Worm (Caenorhabditis elegans): ENCODE data around the gene T08G3.13.

- TF ChIP-seq unc-62 (GFP tag; optimal IDR thresholded peaks at IDR 0.05) (no peak), nhr-12 (tag; optimal IDR thresholded peaks at IDR 0.05) (no peak)
These were observed 27.1 kb upstream of the T08G3.13 start, which contains the start of gene srw-48 for ce11 chrV:16420696-16421095.

Data from whole organism, mixed stage, embryonic.